Worm (Caenorhabditis elegans) whole organism, L1 larva: Measurements from ENCODE around the gene ZC21.10.

Experiments
- C16A3.4 ChIP-seq: fragments of 150-350 bp; optimal IDR thresholded peaks from 2 replicates; lab custom pipeline; 2014; ENCODE audit warnings: missing biosample characterization, missing genetic modification characterization
- C34B4.2 ChIP-seq: sonication (generic microtip); optimal IDR thresholded peaks from 2 replicates; lab custom pipeline; 2017; ENCODE audit warnings: mild to moderate bottlenecking, missing genetic modification characterization, missing compliant biosample characterization
- aha-1 ChIP-seq: fragments of 150-350 bp; optimal IDR thresholded peaks from 2 replicates; lab custom pipeline; 2014; ENCODE audit warnings: missing biosample characterization, missing genetic modification characterization
- alr-1 ChIP-seq: fragments of 200-800 bp; sonication (Bioruptor generic); optimal IDR thresholded peaks from 2 replicates; lab custom pipeline; 2018; ENCODE audit warnings: borderline replicate concordance, mild to moderate bottlenecking, missing genetic modification characterization, missing compliant biosample characterization
- aly-2 ChIP-seq: fragments of 150-350 bp; optimal IDR thresholded peaks from 2 replicates; lab custom pipeline; 2014; ENCODE audit warnings: missing biosample characterization, missing genetic modification characterization
- ama-1 ChIP-seq: fragments of 150-350 bp; optimal IDR thresholded peaks from 2 replicates; lab custom pipeline; 2014
- blmp-1 ChIP-seq: fragments of 150-350 bp; optimal IDR thresholded peaks from 2 replicates; lab custom pipeline; 2014; ENCODE audit warnings: missing biosample characterization, missing genetic modification characterization
- ceh-63 ChIP-seq: fragments of 200-800 bp; sonication (Bioruptor generic); optimal IDR thresholded peaks from 2 replicates; lab custom pipeline; 2018; ENCODE audit warnings: mild to moderate bottlenecking, missing genetic modification characterization, missing compliant biosample characterization
- ceh-8 ChIP-seq: fragments of 200-800 bp; sonication (Bioruptor generic); optimal IDR thresholded peaks from 2 replicates; lab custom pipeline; 2018; ENCODE audit warnings: mild to moderate bottlenecking, missing genetic modification characterization, moderate library complexity, missing compliant biosample characterization
- ceh-88 ChIP-seq: fragments of 200-800 bp; sonication (Bioruptor generic); IDR thresholded peaks from 2 replicates; pipeline ENCODE4 v1.3.6; 2022; ENCODE audit warnings: missing genetic modification characterization, missing compliant biosample characterization
- ceh-90 ChIP-seq: sonication (generic microtip); optimal IDR thresholded peaks from 2 replicates; lab custom pipeline; 2016; ENCODE audit warnings: missing genetic modification characterization, missing compliant biosample characterization
- efl-1 ChIP-seq, 4 experiments: fragments of 150-350 bp; optimal IDR thresholded peaks in 3 of 4; peaks in 1 of 4; 1 replicate in 1 of 4; 2 replicates in 3 of 4; lab custom pipeline; 2014; ENCODE audit warnings: missing biosample characterization in 2 of 4, missing genetic modification characterization in 2 of 4, missing genetic modification reagents in 2 of 4
- efl-3 ChIP-seq: fragments of 200-800 bp; sonication (Bioruptor generic); optimal IDR thresholded peaks from 2 replicates; lab custom pipeline; 2018; ENCODE audit warnings: mild to moderate bottlenecking, missing genetic modification characterization, missing compliant biosample characterization
- egl-27 ChIP-seq, 2 experiments: fragments of 150-350 bp in 1 of 2; sonication (generic microtip); optimal IDR thresholded peaks; 3 replicates each; lab custom pipeline; 2017 to 2018; ENCODE audit warnings: missing biosample characterization in 2 of 2, missing genetic modification characterization in 2 of 2, missing genetic modification reagents in 2 of 2
- elt-3 ChIP-seq, 6 experiments: fragments of 150-350 bp in 1 of 6; sonication (generic microtip); optimal IDR thresholded peaks; 2 replicates each; lab custom pipeline; 2017 to 2018; ENCODE audit warnings: missing biosample characterization in 6 of 6, missing genetic modification characterization in 6 of 6, inconsistent platforms in 1 of 6
- fos-1 ChIP-seq: fragments of 150-350 bp; optimal IDR thresholded peaks from 2 replicates; lab custom pipeline; 2014; ENCODE audit warnings: missing biosample characterization, missing genetic modification characterization
- hlh-17 ChIP-seq: fragments of 200-800 bp; sonication (Bioruptor generic); optimal IDR thresholded peaks from 2 replicates; lab custom pipeline; 2018; ENCODE audit warnings: missing genetic modification characterization, mild to moderate bottlenecking, missing compliant biosample characterization, moderate library complexity, borderline replicate concordance
- irx-1 ChIP-seq: sonication (generic microtip); optimal IDR thresholded peaks from 2 replicates; lab custom pipeline; 2016; ENCODE audit warnings: missing genetic modification characterization, missing compliant biosample characterization
- lin-14 ChIP-seq: fragments of 200-800 bp; sonication (Bioruptor generic); optimal IDR thresholded peaks from 2 replicates; lab custom pipeline; 2018; ENCODE audit warnings: mild to moderate bottlenecking, missing genetic modification characterization, moderate library complexity, missing compliant biosample characterization
- lir-3 ChIP-seq: sonication (generic microtip); optimal IDR thresholded peaks from 2 replicates; lab custom pipeline; 2016; ENCODE audit warnings: mild to moderate bottlenecking, missing genetic modification characterization, moderate library complexity, missing compliant biosample characterization; ENCODE audit not compliant: poor library complexity
- lsy-2 ChIP-seq, 2 experiments: fragments of 150-350 bp; optimal IDR thresholded peaks; 2 replicates each; lab custom pipeline; 2014; ENCODE audit warnings: missing biosample characterization in 2 of 2, missing genetic modification characterization in 2 of 2
- mab-9 ChIP-seq: fragments of 200-800 bp; sonication (Bioruptor generic); IDR thresholded peaks from 2 replicates; pipeline ENCODE4 v1.3.6; 2022; ENCODE audit warnings: missing genetic modification reagents, missing genetic modification characterization, missing compliant biosample characterization
- mdl-1 ChIP-seq, 2 experiments: fragments of 150-350 bp; optimal IDR thresholded peaks; 2 replicates each; lab custom pipeline; 2014 to 2017; ENCODE audit warnings: missing biosample characterization in 2 of 2, missing genetic modification characterization in 2 of 2, inconsistent platforms in 1 of 2
- mef-2 ChIP-seq: fragments of 150-350 bp; optimal IDR thresholded peaks from 2 replicates; lab custom pipeline; 2014; ENCODE audit warnings: missing biosample characterization, missing genetic modification characterization
- mep-1 ChIP-seq: fragments of 150-350 bp; optimal IDR thresholded peaks from 2 replicates; lab custom pipeline; 2014; ENCODE audit warnings: missing biosample characterization, missing genetic modification characterization
- nhr-20 ChIP-seq: sonication (generic microtip); optimal IDR thresholded peaks from 2 replicates; lab custom pipeline; 2016; ENCODE audit warnings: mild to moderate bottlenecking, missing genetic modification characterization, missing compliant biosample characterization
- nhr-237 ChIP-seq: fragments of 150-350 bp; optimal IDR thresholded peaks from 2 replicates; lab custom pipeline; 2014; ENCODE audit warnings: missing biosample characterization, missing genetic modification characterization
- nhr-47 ChIP-seq: sonication (generic microtip); optimal IDR thresholded peaks from 2 replicates; lab custom pipeline; 2016; ENCODE audit warnings: mild to moderate bottlenecking, missing genetic modification characterization, moderate library complexity, missing compliant biosample characterization
- nhr-71 ChIP-seq: sonication (generic microtip); optimal IDR thresholded peaks from 2 replicates; lab custom pipeline; 2016; ENCODE audit warnings: mild to moderate bottlenecking, missing genetic modification characterization, moderate library complexity, missing compliant biosample characterization
- nhr-85 ChIP-seq: sonication (generic microtip); peaks from one replicate; lab custom pipeline; 2016; ENCODE audit warnings: missing genetic modification characterization, inconsistent platforms, missing compliant biosample characterization
- pqm-1 ChIP-seq: sonication (generic microtip); optimal IDR thresholded peaks from 3 replicates; lab custom pipeline; 2017; ENCODE audit warnings: missing biosample characterization, missing genetic modification characterization
- rnt-1 ChIP-seq: sonication (generic microtip); optimal IDR thresholded peaks from 2 replicates; lab custom pipeline; 2016; ENCODE audit warnings: mild to moderate bottlenecking, missing genetic modification characterization, moderate library complexity, missing compliant biosample characterization
- snpc-4 ChIP-seq: fragments of 150-350 bp; optimal IDR thresholded peaks from 2 replicates; lab custom pipeline; 2014; ENCODE audit warnings: missing biosample characterization, missing genetic modification characterization
- snu-23 ChIP-seq: sonication (generic microtip); optimal IDR thresholded peaks from 2 replicates; lab custom pipeline; 2016; ENCODE audit warnings: missing genetic modification characterization, missing compliant biosample characterization
- sox-4 ChIP-seq: sonication (generic microtip); optimal IDR thresholded peaks from 2 replicates; lab custom pipeline; 2016; ENCODE audit warnings: missing genetic modification characterization, missing compliant biosample characterization
- sptf-1 ChIP-seq: fragments of 150-350 bp; optimal IDR thresholded peaks from 2 replicates; lab custom pipeline; 2014; ENCODE audit warnings: missing biosample characterization, missing genetic modification characterization
- tbx-2 ChIP-seq: sonication (generic microtip); optimal IDR thresholded peaks from 2 replicates; lab custom pipeline; 2016; ENCODE audit warnings: missing genetic modification characterization, missing compliant biosample characterization
- unc-30 ChIP-seq: sonication (generic microtip); optimal IDR thresholded peaks from 2 replicates; lab custom pipeline; 2017; ENCODE audit warnings: missing biosample characterization, missing genetic modification characterization
- unc-86 ChIP-seq: sonication (generic microtip); optimal IDR thresholded peaks from 2 replicates; lab custom pipeline; 2016; ENCODE audit warnings: missing genetic modification characterization, missing compliant biosample characterization
- vab-15 ChIP-seq: sonication (generic microtip); optimal IDR thresholded peaks from 2 replicates; lab custom pipeline; 2017; ENCODE audit warnings: missing genotype, mild to moderate bottlenecking, missing genetic modification characterization, missing compliant biosample characterization
- xbp-1 ChIP-seq: sonication (generic microtip); optimal IDR thresholded peaks from 2 replicates; lab custom pipeline; 2016; ENCODE audit warnings: missing genetic modification characterization, missing compliant biosample characterization
- zag-1 ChIP-seq: fragments of 150-350 bp; optimal IDR thresholded peaks from 2 replicates; lab custom pipeline; 2014; ENCODE audit warnings: missing biosample characterization, missing genetic modification characterization
- zip-4 ChIP-seq: fragments of 200-800 bp; sonication (Bioruptor generic); optimal IDR thresholded peaks from 2 replicates; lab custom pipeline; 2018; ENCODE audit warnings: mild to moderate bottlenecking, missing genetic modification characterization, moderate library complexity, missing compliant biosample characterization
- ztf-4 ChIP-seq: fragments of 150-350 bp; optimal IDR thresholded peaks from 2 replicates; lab custom pipeline; 2014; ENCODE audit warnings: missing biosample characterization, missing genetic modification characterization

ZC21.10 gene

DNA sequence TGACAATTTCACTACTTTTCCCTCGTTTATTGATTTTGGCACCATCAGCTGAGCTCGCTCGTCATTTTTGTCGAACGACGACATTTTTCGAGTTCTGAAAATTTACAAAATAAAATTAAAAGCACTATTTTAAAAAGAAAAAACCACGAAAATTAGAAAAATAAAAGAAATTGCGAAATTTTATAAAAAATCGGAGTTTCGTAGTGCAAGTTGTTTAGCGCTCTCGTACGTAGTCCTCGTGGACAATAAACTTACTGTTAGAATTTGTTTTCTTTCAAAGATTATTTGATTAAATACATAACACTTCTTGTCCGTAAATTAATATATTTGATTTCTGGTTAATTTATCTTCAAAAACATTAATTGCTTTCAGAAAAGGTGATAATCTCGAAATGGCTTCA is 39.6 kb upstream of the ZC21.10 start, which contains the start of the genes ess-2 and F42H10.2 (continued):
- TF ChIP-seq C16A3.4 (tag; lab: Kevin White, UChicago) (peak; percentile 67), fos-1 (tag; lab: Kevin White, UChicago) (no peak), nhr-20 (tag; lab: Kevin White, UChicago) (peak; percentile 39), mep-1 (tag; lab: Kevin White, UChicago) (peak; percentile 45), zip-4 (GFP tag; lab: Kevin White, UChicago) (peak; percentile 83)
- TF ChIP-seq, all 84 proteins: peak for 23

DNA sequence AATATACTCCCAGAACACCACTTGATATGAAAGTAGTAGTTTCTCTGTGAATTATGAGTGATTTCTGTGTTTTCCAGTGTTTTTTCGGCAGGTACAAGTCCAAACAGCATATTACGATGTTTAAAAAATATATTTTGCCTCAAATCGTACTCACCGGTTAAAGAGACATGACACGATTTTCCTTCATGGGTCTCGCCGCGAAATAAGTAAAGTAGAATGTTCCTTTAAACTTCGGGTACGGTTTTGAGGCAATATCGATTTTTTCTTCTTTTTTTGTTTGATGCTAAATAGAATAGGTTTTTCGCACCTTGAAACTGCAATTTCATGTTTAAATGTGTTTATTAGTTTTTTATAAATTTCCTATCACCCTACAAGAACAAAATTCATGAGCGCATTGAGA is 37.9 kb upstream of the ZC21.10 start:
- TF ChIP-seq lir-3 (tag; lab: Kevin White, UChicago) (no peak), ceh-90 (tag; lab: Kevin White, UChicago) (no peak), aha-1 (tag; lab: Kevin White, UChicago) (no peak), efl-1 (optimal IDR thresholded peaks at IDR 0.05; lab: Kevin White, UChicago) (no peak), efl-1 (GFP tag; optimal IDR thresholded peaks at IDR 0.05 in 1 of 2; lab: Kevin White, UChicago) (no peak), egl-27 (tag; optimal IDR thresholded peaks at IDR 0.05; lab: Kevin White, UChicago) (no peak), lsy-2 (tag; optimal IDR thresholded peaks at IDR 0.05; lab: Kevin White, UChicago) (no peak), alr-1 (tag; lab: Kevin White, UChicago) (no peak), xbp-1 (no peak), nhr-71 (tag; lab: Kevin White, UChicago) (no peak), nhr-237 (tag; lab: Kevin White, UChicago) (no peak), hlh-17 (GFP tag; lab: Kevin White, UChicago) (no peak), rnt-1 (tag; lab: Kevin White, UChicago) (no peak), ceh-8 (no peak), ama-1 (no peak), nhr-85 (no peak), irx-1 (no peak), nhr-47 (no peak)

DNA sequence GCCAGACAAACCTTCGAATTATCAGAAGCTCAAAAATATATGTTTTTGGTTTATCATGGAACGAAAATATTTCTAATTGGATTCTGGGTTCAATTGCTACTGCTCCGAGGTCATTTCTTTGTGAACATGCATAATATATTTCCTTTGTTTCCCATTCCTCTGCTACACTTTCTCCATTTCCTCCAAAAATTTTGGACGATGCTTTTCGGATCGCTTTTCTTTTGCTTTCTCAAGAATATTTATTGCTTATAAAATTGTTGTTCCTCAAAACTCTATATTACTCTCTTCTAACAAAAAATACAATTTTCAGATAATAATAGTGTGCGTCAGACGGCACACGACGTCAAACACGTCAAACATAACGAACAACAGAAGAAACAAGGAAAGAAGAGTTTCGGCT is 35.2 kb upstream of the ZC21.10 start, which contains the start of gene pac-1:
TSS of gene pac-1 (plus strand) at position 301 of the 400 bp plus-strand sequence.
- TF ChIP-seq C34B4.2 (tag; lab: Kevin White, UChicago) (no peak), tbx-2 (no peak), mab-9 (GFP tag; lab: Robert Waterston, UW) (no peak)

DNA sequence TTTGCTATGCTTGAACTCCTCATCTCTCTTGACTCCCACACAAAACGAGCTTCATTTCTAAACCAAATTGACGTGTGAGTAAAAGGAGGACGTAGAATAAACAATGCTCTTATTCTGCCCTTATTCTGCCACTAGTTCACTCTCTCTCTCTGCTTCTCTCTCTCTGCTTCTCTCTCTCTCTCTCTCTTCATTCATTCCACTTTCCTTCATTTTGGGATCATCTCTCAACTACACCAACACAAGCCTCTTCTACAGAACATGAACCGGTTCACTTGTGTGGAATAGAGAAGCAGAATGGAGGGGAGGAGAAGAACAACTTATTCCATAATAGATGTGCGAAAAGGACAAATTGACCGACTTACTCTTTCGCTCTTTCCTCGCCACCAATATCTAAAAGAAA is 26.5 kb upstream of the ZC21.10 start:
- TF ChIP-seq aly-2 (tag; lab: Kevin White, UChicago) (no peak), efl-1 (optimal IDR thresholded peaks at IDR 0.05; lab: Kevin White, UChicago) (peak in 1 of 2 experiments; percentile 22), efl-1 (GFP tag; optimal IDR thresholded peaks at IDR 0.05 in 1 of 2; lab: Kevin White, UChicago) (no peak), xbp-1 (no peak), mep-1 (tag; lab: Kevin White, UChicago) (no peak), lin-14 (GFP tag; lab: Kevin White, UChicago) (peak; percentile 44), unc-86 (tag; lab: Kevin White, UChicago) (peak; percentile 36), zag-1 (no peak), unc-30 (tag; lab: Kevin White, UChicago) (no peak), nhr-85 (peak; percentile 77), C16A3.4 (tag; lab: Kevin White, UChicago) (no peak), blmp-1 (tag; lab: Kevin White, UChicago) (peak; percentile 71), rnt-1 (tag; lab: Kevin White, UChicago) (no peak), ztf-4 (tag; lab: Kevin White, UChicago) (no peak), vab-15 (tag; lab: Kevin White, UChicago) (no peak)
- TF ChIP-seq, all 84 proteins: peak for 5

DNA sequence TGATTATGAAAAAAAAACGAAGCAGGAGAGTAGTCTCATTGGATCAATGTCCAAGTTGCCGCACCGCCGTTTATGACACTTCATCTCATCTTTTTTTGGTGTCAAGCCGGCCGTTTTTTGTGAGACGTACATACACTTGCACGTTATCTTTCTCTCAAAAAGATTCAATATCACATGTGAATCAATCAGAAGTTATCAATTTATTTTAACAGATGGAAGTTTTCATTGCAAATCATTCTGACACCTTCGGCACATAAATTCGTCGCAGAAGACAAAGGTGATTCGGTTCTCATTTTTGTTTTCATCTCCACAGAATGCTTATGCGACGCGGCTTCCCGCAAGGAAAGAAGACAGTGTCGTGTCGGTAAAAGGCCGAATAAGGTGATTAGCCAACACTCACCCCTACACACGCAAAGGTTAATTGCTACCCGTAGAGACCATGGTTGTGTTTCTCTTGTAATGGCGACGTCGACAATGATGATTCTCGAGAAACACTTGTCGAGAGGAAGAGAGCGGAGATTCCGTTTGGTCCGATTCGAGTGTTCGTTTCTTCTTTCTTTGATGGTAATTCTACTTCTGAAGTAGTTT is 25.6 kb upstream of the ZC21.10 start:
- TF ChIP-seq sox-4 (tag; lab: Kevin White, UChicago) (no peak), mef-2 (no peak), efl-3 (GFP tag; lab: Kevin White, UChicago) (no peak), unc-30 (tag; lab: Kevin White, UChicago) (no peak), lsy-2 (tag; optimal IDR thresholded peaks at IDR 0.05; lab: Kevin White, UChicago) (no peak), ceh-88 (GFP tag; lab: Robert Waterston, UW) (no peak), snpc-4 (tag; lab: Kevin White, UChicago) (no peak), pqm-1 (tag; lab: Kevin White, UChicago) (no peak), ceh-63 (GFP tag; lab: Kevin White, UChicago) (no peak), elt-3 (tag; optimal IDR thresholded peaks at IDR 0.05; lab: Kevin White, UChicago) (peak in 1 of 6 experiments; percentile 50), nhr-20 (tag; lab: Kevin White, UChicago) (no peak), efl-1 (optimal IDR thresholded peaks at IDR 0.05; lab: Kevin White, UChicago) (no peak), efl-1 (GFP tag; optimal IDR thresholded peaks at IDR 0.05 in 1 of 2; lab: Kevin White, UChicago) (peak in 1 of 2 experiments; percentile 91), snu-23 (no peak), lin-14 (GFP tag; lab: Kevin White, UChicago) (peak; percentile 36), mdl-1 (tag; optimal IDR thresholded peaks at IDR 0.05; lab: Kevin White, UChicago) (peak in 1 of 2 experiments; percentile 19), sptf-1 (tag; lab: Kevin White, UChicago) (no peak)
